Fruit fly (Drosophila melanogaster): ENCODE results near the gene CG32037.

Gene CG32037

dm6 chr3L:9505007-9505712 lies 13.1 kb upstream of the CG32037 start, which contains the start of gene path (continued):
- TF ChIP-seq CG1603 (tag; optimal IDR thresholded peaks at IDR 0.05) = peak; percentile 20
- no peak for TF ChIP-seq CG8478 (optimal IDR thresholded peaks at IDR 0.05)
- TF ChIP-seq ash1 (GFP tag; optimal IDR thresholded peaks at IDR 0.05) = peak; percentile 7
- no peak for TF ChIP-seq Ets65A (GFP tag)
- no peak for TF ChIP-seq en (GFP tag; optimal IDR thresholded peaks at IDR 0.05)
- peak; percentile 49 for TF ChIP-seq twi (tag; optimal IDR thresholded peaks at IDR 0.05)
- peak; percentile 85 for TF ChIP-seq Med (GFP tag)
- peak; percentile 59 for TF ChIP-seq CG8924 (tag; optimal IDR thresholded peaks at IDR 0.05)
- TF ChIP-seq CG31441 (GFP tag; IDR thresholded peaks at IDR 0.05) = peak; percentile 84
- TF ChIP-seq Chrac-16 (GFP tag; optimal IDR thresholded peaks at IDR 0.05) = no peak
- peak; percentile 58 for TF ChIP-seq D19A (tag; optimal IDR thresholded peaks at IDR 0.05)
- peak; percentile 4 for TF ChIP-seq bcd (GFP tag; optimal IDR thresholded peaks at IDR 0.05)
- TF ChIP-seq nerfin-2 (GFP tag; IDR thresholded peaks at IDR 0.05; ENCODE audit: partially characterized antibody) = 0 out of 2 replicates have a peak, but pooled peaks have one; percentile 26
- peak; percentile 19 for TF ChIP-seq CoRest (tag; optimal IDR thresholded peaks at IDR 0.05)
- peak; percentile 66 for TF ChIP-seq CG12104 (GFP tag; optimal IDR thresholded peaks at IDR 0.05)
- TF ChIP-seq z (GFP tag; IDR thresholded peaks at IDR 0.05) = no peak; the same call in 2 of the 3 replicates
- TF ChIP-seq CG11695 (GFP tag; IDR thresholded peaks at IDR 0.05) = peak; percentile 42; the same call in 1 of the 3 replicates
- no peak for TF ChIP-seq CG8281 (tag; optimal IDR thresholded peaks at IDR 0.05)
- TF ChIP-seq mirr (GFP tag; optimal IDR thresholded peaks at IDR 0.05) = peak; percentile 50
- no peak for TF ChIP-seq Drgx (GFP tag; IDR thresholded peaks at IDR 0.05)
- peak; percentile 66 for TF ChIP-seq CG10267 (tag; optimal IDR thresholded peaks at IDR 0.05)
- peak; percentile 1 for TF ChIP-seq sd (tag; optimal IDR thresholded peaks at IDR 0.05)
- TF ChIP-seq ERR (GFP tag; optimal IDR thresholded peaks at IDR 0.05) = no peak
- peak; percentile 94 for TF ChIP-seq Sry-β (GFP tag; optimal IDR thresholded peaks at IDR 0.05)
- peak; percentile 49 for TF ChIP-seq CG4424 (GFP tag; optimal IDR thresholded peaks at IDR 0.05)
- TF ChIP-seq CG13287 (GFP tag; IDR thresholded peaks at IDR 0.05; ENCODE audit: partially characterized antibody) = peak; percentile 42; the same call in 1 of the 2 replicates
- TF ChIP-seq Bdp1 (GFP tag; optimal IDR thresholded peaks at IDR 0.05) = no peak
- TF ChIP-seq dm (GFP tag; optimal IDR thresholded peaks at IDR 0.05) = peak; percentile 57
- TF ChIP-seq nau (GFP tag; optimal IDR thresholded peaks at IDR 0.05) = peak; percentile 19
- TF ChIP-seq slbo (GFP tag; IDR thresholded peaks at IDR 0.05) = peak; percentile 3; the same call in 1 of the 2 replicates
- TF ChIP-seq YL-1 (GFP tag; optimal IDR thresholded peaks at IDR 0.05) = peak; percentile 4
- peak; percentile 50 for TF ChIP-seq dmrt11E (tag; optimal IDR thresholded peaks at IDR 0.05)
- no peak for TF ChIP-seq sqz (GFP tag; optimal IDR thresholded peaks at IDR 0.05)
- no peak for TF ChIP-seq CG9817 (tag; optimal IDR thresholded peaks at IDR 0.05)
- TF ChIP-seq CG3726 (GFP tag; IDR thresholded peaks at IDR 0.05) = no peak
- TF ChIP-seq Blimp-1 (GFP tag; optimal IDR thresholded peaks at IDR 0.05) = peak; percentile 66
- TF ChIP-seq CG12769 (tag; optimal IDR thresholded peaks at IDR 0.05) = peak; percentile 53
- TF ChIP-seq CG18262 (tag; optimal IDR thresholded peaks at IDR 0.05) = peak; percentile 83
- TF ChIP-seq rib (GFP tag; IDR thresholded peaks at IDR 0.05) = no peak
- TF ChIP-seq CG10209 (GFP tag; optimal IDR thresholded peaks at IDR 0.05) = peak; percentile 37
- peak; percentile 20 for TF ChIP-seq CG4854 (GFP tag; optimal IDR thresholded peaks at IDR 0.05)
- TF ChIP-seq ranshi (GFP tag; IDR thresholded peaks at IDR 0.05) = peak; percentile 19; the same call in 1 of the 2 replicates
- TF ChIP-seq Pdp1 (GFP tag; optimal IDR thresholded peaks at IDR 0.05) = peak in 1 of 2 experiments; percentile 34
- peak in 1 of 3 experiments; percentile 39 for TF ChIP-seq lola (GFP tag; optimal IDR thresholded peaks at IDR 0.05)
- no peak for TF ChIP-seq lbe (GFP tag; optimal IDR thresholded peaks at IDR 0.05)
- TF ChIP-seq CG6254 (GFP tag; optimal IDR thresholded peaks at IDR 0.05) = peak; percentile 22
- TF ChIP-seq slp2 (GFP tag; optimal IDR thresholded peaks at IDR 0.05) = no peak
- TF ChIP-seq Rfx (GFP tag; IDR thresholded peaks at IDR 0.05) = peak; percentile 29; the same call in 1 of the 2 replicates
- peak; percentile 53 for TF ChIP-seq CG34376 (GFP tag; optimal IDR thresholded peaks at IDR 0.05)

All from whole organism, embryonic.